Worm (Caenorhabditis elegans): ENCODE results near the gene F02D8.9.
A peak's percentile ranks its signal among the peaks of the same experiment; 100 is the strongest.

F02D8.9 gene

ce11 chrV:14910758-14911157 is 44.8 kb downstream of the F02D8.9 start:
- TF ChIP-seq nhr-28 (tag; optimal IDR thresholded peaks at IDR 0.05) = no peak
- TF ChIP-seq nhr-76 (tag; optimal IDR thresholded peaks at IDR 0.05) = no peak
- TF ChIP-seq sptf-1 (tag; optimal IDR thresholded peaks at IDR 0.05) = no peak
- no peak for TF ChIP-seq mls-2 (tag; optimal IDR thresholded peaks at IDR 0.05)
- TF ChIP-seq hlh-1 (tag; optimal IDR thresholded peaks at IDR 0.05) = no peak
- no peak for TF ChIP-seq snpc-4 (tag; optimal IDR thresholded peaks at IDR 0.05)
- no peak for TF ChIP-seq bed-3 (GFP tag; optimal IDR thresholded peaks at IDR 0.05)

ce11 chrV:14909331-14909835 is 46.2 kb downstream of the F02D8.9 start, which contains the start of gene H12D21.9:
Gene H12D21.9 (minus strand): TSS chrV:14909478.
- TF ChIP-seq nhr-237 (tag; optimal IDR thresholded peaks at IDR 0.05) = no peak
- peak; percentile 54 for TF ChIP-seq unc-120 (tag; optimal IDR thresholded peaks at IDR 0.05; ENCODE audit: poor library complexity, severe bottlenecking)

- no peak for TF ChIP-seq ztf-11 (tag; optimal IDR thresholded peaks at IDR 0.05)
- no peak for TF ChIP-seq ceh-39 (tag; optimal IDR thresholded peaks at IDR 0.05)
Observed at ce11 chrV:14907445-14907844, 48.1 kb downstream of the F02D8.9 start.

Data from whole organism, mixed stage, embryonic.